Worm (Caenorhabditis elegans) whole organism, early embryonic: ENCODE measurements around the gene cyn-9.

Experiments
- B0310.2 ChIP-seq: sonication (generic microtip); optimal IDR thresholded peaks from 2 replicates; lab custom pipeline; 2016; ENCODE audit warnings: mild to moderate bottlenecking, missing genetic modification characterization, missing compliant biosample characterization
- F13C5.2 ChIP-seq: sonication (generic microtip); optimal IDR thresholded peaks from 2 replicates; lab custom pipeline; 2017; ENCODE audit warnings: mild to moderate bottlenecking, missing genetic modification characterization, inconsistent platforms, missing compliant biosample characterization
- aly-1 ChIP-seq: sonication (generic microtip); optimal IDR thresholded peaks from 2 replicates; lab custom pipeline; 2016; ENCODE audit warnings: missing genetic modification characterization, missing compliant biosample characterization
- ama-1 ChIP-seq: fragments of 150-350 bp; optimal IDR thresholded peaks from 2 replicates; lab custom pipeline; 2014
- ceh-13 ChIP-seq: fragments of 200-800 bp; sonication (Bioruptor generic); optimal IDR thresholded peaks from 2 replicates; lab custom pipeline; 2018; ENCODE audit warnings: mild to moderate bottlenecking, missing genetic modification characterization, missing compliant biosample characterization
- ceh-36 ChIP-seq: sonication (generic microtip); optimal IDR thresholded peaks from 2 replicates; lab custom pipeline; 2016; ENCODE audit warnings: missing genetic modification characterization, inconsistent platforms, missing compliant biosample characterization
- ets-7 ChIP-seq: sonication (generic microtip); optimal IDR thresholded peaks from 2 replicates; lab custom pipeline; 2016; ENCODE audit warnings: missing genotype, missing genetic modification characterization, missing compliant biosample characterization
- flt-1 ChIP-seq: fragments of 200-800 bp; sonication (Bioruptor generic); IDR thresholded peaks from 2 replicates; pipeline ENCODE4 v1.3.6; 2022; ENCODE audit warnings: missing genetic modification characterization, missing compliant biosample characterization
- hmbx-1 ChIP-seq: sonication (generic microtip); optimal IDR thresholded peaks from 2 replicates; lab custom pipeline; 2016; ENCODE audit warnings: mild to moderate bottlenecking, missing genetic modification characterization, missing compliant biosample characterization
- hmg-4 ChIP-seq: fragments of 200-800 bp; sonication (Bioruptor generic); optimal IDR thresholded peaks from 2 replicates; lab custom pipeline; 2018; ENCODE audit warnings: mild to moderate bottlenecking, missing genetic modification characterization, missing compliant biosample characterization
- hnd-1 ChIP-seq: sonication (generic microtip); optimal IDR thresholded peaks from 2 replicates; lab custom pipeline; 2016; ENCODE audit warnings: missing genetic modification characterization, missing compliant biosample characterization
- pes-1 ChIP-seq: fragments of 200-800 bp; sonication (Bioruptor generic); IDR thresholded peaks from 2 replicates; pipeline ENCODE4 v1.3.6; 2022; ENCODE audit warnings: missing genetic modification reagents, missing genetic modification characterization, missing compliant biosample characterization
- scrt-1 ChIP-seq: fragments of 200-800 bp; sonication (Bioruptor generic); IDR thresholded peaks from 2 replicates; pipeline ENCODE4 v1.3.6; 2022; ENCODE audit warnings: missing genetic modification characterization, missing compliant biosample characterization
- sea-1 ChIP-seq: fragments of 200-800 bp; sonication (Bioruptor generic); conservative IDR thresholded peaks from 2 replicates; pipeline ENCODE4 v1.3.6; 2022; ENCODE audit warnings: missing genetic modification characterization, missing compliant biosample characterization
- tbx-11 ChIP-seq: fragments of 200-800 bp; sonication (Bioruptor generic); IDR thresholded peaks from 2 replicates; pipeline ENCODE4 v1.3.6; 2022; ENCODE audit warnings: missing genetic modification characterization, missing compliant biosample characterization
- tbx-37 ChIP-seq: fragments of 200-800 bp; sonication (Bioruptor generic); conservative IDR thresholded peaks from 2 replicates; pipeline ENCODE4 v1.3.6; 2022; ENCODE audit warnings: missing genetic modification reagents, missing genetic modification characterization, missing compliant biosample characterization
- tra-4 ChIP-seq: sonication (generic microtip); optimal IDR thresholded peaks from 2 replicates; lab custom pipeline; 2017; ENCODE audit warnings: missing genetic modification characterization, missing compliant biosample characterization

The cyn-9 gene

ce11 chrIII:3734007-3734406, 34.6 kb upstream of the cyn-9 start, which contains the start of gene F34D10.3:
Gene F34D10.3 (plus strand): TSS chrIII:3734255.
- TF ChIP-seq F13C5.2 (tag; lab: Kevin White, UChicago) (no peak), B0310.2 (tag; lab: Kevin White, UChicago) (no peak), tbx-37 (GFP tag; lab: Robert Waterston, UW) (no peak), ceh-36 (tag; lab: Kevin White, UChicago) (no peak), ama-1 (lab: Kevin White, UChicago) (no peak), hmg-4 (GFP tag; lab: Kevin White, UChicago) (no peak), sea-1 (GFP tag; lab: Robert Waterston, UW) (no peak), scrt-1 (no peak), ets-7 (tag; lab: Kevin White, UChicago) (no peak), ceh-13 (GFP tag; lab: Kevin White, UChicago) (no peak), flt-1 (GFP tag; lab: Robert Waterston, UW) (no peak), hnd-1 (no peak), tbx-11 (no peak), hmbx-1 (tag; lab: Kevin White, UChicago) (no peak)

ce11 chrIII:3730475-3730874, 31.0 kb upstream of the cyn-9 start, which contains the start of gene F34D10.8:
Gene F34D10.8 (plus strand): TSS chrIII:3730775.
- no peak for TF ChIP-seq B0310.2 (tag; lab: Kevin White, UChicago)

- TF ChIP-seq hmbx-1 (tag; lab: Kevin White, UChicago) = no peak
- no peak for TF ChIP-seq tbx-11
- no peak for TF ChIP-seq aly-1 (tag; lab: Kevin White, UChicago)
- TF ChIP-seq ama-1 (lab: Kevin White, UChicago) = no peak
- TF ChIP-seq hmg-4 (GFP tag; lab: Kevin White, UChicago) = no peak
- no peak for TF ChIP-seq ceh-13 (GFP tag; lab: Kevin White, UChicago)
Measured at ce11 chrIII:3729520-3729919, 30.1 kb upstream of the cyn-9 start, which contains the start of gene F34D10.9. Gene F34D10.9 (minus strand): TSS chrIII:3729620.

ce11 chrIII:3726443-3726842, 27.0 kb upstream of the cyn-9 start, which contains the start of gene gldi-5:
Gene gldi-5 (minus strand): TSS chrIII:3726500.
- TF ChIP-seq tbx-37 (GFP tag; lab: Robert Waterston, UW) (no peak), hmbx-1 (tag; lab: Kevin White, UChicago) (no peak), ceh-36 (tag; lab: Kevin White, UChicago) (no peak), sea-1 (GFP tag; lab: Robert Waterston, UW) (no peak), pes-1 (no peak), ets-7 (tag; lab: Kevin White, UChicago) (no peak), flt-1 (GFP tag; lab: Robert Waterston, UW) (no peak), aly-1 (tag; lab: Kevin White, UChicago) (no peak), ama-1 (lab: Kevin White, UChicago) (no peak), tra-4 (no peak)

ce11 chrIII:3724880-3725279, 25.4 kb upstream of the cyn-9 start, which contains the start of gene C14B1.12:
Gene C14B1.12 (minus strand): TSS chrIII:3724980.
- TF ChIP-seq tra-4 = no peak
- TF ChIP-seq sea-1 (GFP tag; lab: Robert Waterston, UW) = no peak
- TF ChIP-seq hmg-4 (GFP tag; lab: Kevin White, UChicago) = no peak
- TF ChIP-seq tbx-11 = no peak
- no peak for TF ChIP-seq ceh-36 (tag; lab: Kevin White, UChicago)
- TF ChIP-seq tbx-37 (GFP tag; lab: Robert Waterston, UW) = no peak
- TF ChIP-seq F13C5.2 (tag; lab: Kevin White, UChicago) = no peak
- no peak for TF ChIP-seq ama-1 (lab: Kevin White, UChicago)
- TF ChIP-seq B0310.2 (tag; lab: Kevin White, UChicago) = no peak
- no peak for TF ChIP-seq aly-1 (tag; lab: Kevin White, UChicago)
- TF ChIP-seq ceh-13 (GFP tag; lab: Kevin White, UChicago) = no peak
- TF ChIP-seq ets-7 (tag; lab: Kevin White, UChicago) = no peak
- no peak for TF ChIP-seq flt-1 (GFP tag; lab: Robert Waterston, UW)

- TF ChIP-seq pes-1 (no peak), flt-1 (GFP tag; lab: Robert Waterston, UW) (no peak), tbx-37 (GFP tag; lab: Robert Waterston, UW) (no peak), hnd-1 (no peak), F13C5.2 (tag; lab: Kevin White, UChicago) (no peak), sea-1 (GFP tag; lab: Robert Waterston, UW) (no peak), ceh-36 (tag; lab: Kevin White, UChicago) (no peak)
Measured at ce11 chrIII:3723726-3724125, 24.3 kb upstream of the cyn-9 start.

ce11 chrIII:3719564-3719963, 20.1 kb upstream of the cyn-9 start, which contains the start of gene C14B1.8:
Gene C14B1.8 (minus strand): TSS chrIII:3719680.
- TF ChIP-seq ceh-13 (GFP tag; lab: Kevin White, UChicago) (no peak), ceh-36 (tag; lab: Kevin White, UChicago) (no peak), tbx-37 (GFP tag; lab: Robert Waterston, UW) (no peak), hmbx-1 (tag; lab: Kevin White, UChicago) (no peak), tra-4 (no peak), sea-1 (GFP tag; lab: Robert Waterston, UW) (no peak), hmg-4 (GFP tag; lab: Kevin White, UChicago) (no peak), aly-1 (tag; lab: Kevin White, UChicago) (no peak), ets-7 (tag; lab: Kevin White, UChicago) (no peak), scrt-1 (no peak), flt-1 (GFP tag; lab: Robert Waterston, UW) (no peak), F13C5.2 (tag; lab: Kevin White, UChicago) (no peak), tbx-11 (no peak), ama-1 (lab: Kevin White, UChicago) (no peak), B0310.2 (tag; lab: Kevin White, UChicago) (no peak), hnd-1 (no peak), pes-1 (no peak)
